Fruit fly (Drosophila melanogaster): Measurements from ENCODE around the gene rin.

DNA sequence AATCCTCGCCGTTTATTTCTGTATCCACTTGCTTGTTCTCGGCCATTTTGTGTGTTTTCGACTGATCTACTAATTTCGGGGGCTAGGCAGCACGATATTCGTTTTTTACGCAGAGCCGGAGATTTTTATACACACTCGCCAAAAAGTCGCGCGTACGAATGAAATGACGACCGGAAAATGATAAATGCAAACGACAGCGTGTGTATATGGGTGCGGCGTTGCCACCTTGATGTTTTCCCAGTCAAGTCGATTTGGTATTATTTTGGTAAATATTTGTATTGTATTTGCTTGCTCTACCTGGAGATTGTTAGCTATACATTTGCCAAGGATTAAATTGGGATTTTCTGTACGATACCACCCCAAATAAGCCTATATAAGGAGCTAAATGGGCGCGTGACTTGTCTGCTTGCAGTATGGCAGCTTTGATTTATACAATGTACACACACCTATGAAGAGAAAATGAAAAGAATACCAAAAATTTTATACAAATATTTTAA lies 882 bp upstream of the rin start, which contains the start of gene sqd:
- TF ChIP-seq Dll (optimal IDR thresholded peaks at IDR 0.05) (no peak), psq (optimal IDR thresholded peaks at IDR 0.05) (no peak)

Data from whole organism.